Worm (Caenorhabditis elegans) whole organism, L4 larva: Measurements from ENCODE around the gene F28A10.5.

Experiments used
- D1046.2 ChIP-seq: fragments of 200-800 bp; sonication (Bioruptor generic); IDR thresholded peaks from 2 replicates; pipeline ENCODE4 v1.3.6; 2022; ENCODE audit warnings: missing genetic modification characterization, missing compliant biosample characterization
- F26F4.8 ChIP-seq: fragments of 200-800 bp; sonication (Bioruptor generic); conservative IDR thresholded peaks from 2 replicates; pipeline ENCODE4 v1.3.6; 2022; ENCODE audit warnings: missing genetic modification characterization, missing compliant biosample characterization
- F44E2.7 ChIP-seq: fragments of 200-800 bp; sonication (Bioruptor generic); IDR thresholded peaks from 2 replicates; pipeline ENCODE4 v2.1.2; 2022; ENCODE audit warnings: missing genetic modification characterization, missing compliant biosample characterization
- F49E8.2 ChIP-seq: sonication (generic microtip); optimal IDR thresholded peaks from 2 replicates; lab custom pipeline; 2016; ENCODE audit warnings: missing compliant biosample characterization, mild to moderate bottlenecking, missing genetic modification characterization, borderline replicate concordance
- R02D3.7 ChIP-seq: fragments of 150-350 bp; sonication (generic microtip); optimal IDR thresholded peaks from 3 replicates; lab custom pipeline; 2014; ENCODE audit warnings: missing biosample characterization, missing genetic modification characterization
- T26A8.4 ChIP-seq: fragments of 200-800 bp; sonication (Bioruptor generic); IDR thresholded peaks from 2 replicates; pipeline ENCODE4 v1.3.6; 2022; ENCODE audit warnings: missing genetic modification characterization, missing compliant biosample characterization
- aha-1 ChIP-seq: fragments of 150-350 bp; peaks from one replicate; lab custom pipeline; 2014; ENCODE audit warnings: missing biosample characterization, missing genetic modification characterization
- aly-2 ChIP-seq: sonication (generic microtip); optimal IDR thresholded peaks from 2 replicates; lab custom pipeline; 2018; ENCODE audit warnings: missing biosample characterization, missing genetic modification characterization
- ama-1 ChIP-seq: fragments of 150-350 bp; optimal IDR thresholded peaks from 2 replicates; lab custom pipeline; 2014; ENCODE audit warnings: inconsistent platforms, mixed read lengths
- arid-1 ChIP-seq: fragments of 200-800 bp; sonication (Bioruptor generic); conservative IDR thresholded peaks from 2 replicates; pipeline ENCODE4 v1.3.6; 2022; ENCODE audit warnings: missing genetic modification reagents, missing genetic modification characterization, missing compliant biosample characterization
- ceh-20 ChIP-seq: fragments of 200-800 bp; sonication (Bioruptor generic); IDR thresholded peaks from 2 replicates; pipeline ENCODE4 v1.3.6; 2022; ENCODE audit warnings: missing genetic modification reagents, missing genetic modification characterization, missing compliant biosample characterization
- ceh-28 ChIP-seq: fragments of 150-350 bp; optimal IDR thresholded peaks from 2 replicates; lab custom pipeline; 2014; ENCODE audit warnings: missing biosample characterization, missing genetic modification reagents, missing genetic modification characterization
- ceh-32 ChIP-seq: sonication (generic microtip); optimal IDR thresholded peaks from 2 replicates; lab custom pipeline; 2016; ENCODE audit warnings: mild to moderate bottlenecking, missing genetic modification characterization, missing compliant biosample characterization; ENCODE audit not compliant: poor library complexity
- ceh-44 ChIP-seq: fragments of 200-800 bp; sonication (Bioruptor generic); IDR thresholded peaks from 2 replicates; pipeline ENCODE4 v1.3.6; 2022; ENCODE audit warnings: missing genetic modification reagents, missing genetic modification characterization, missing compliant biosample characterization
- ceh-82 ChIP-seq: sonication (generic microtip); optimal IDR thresholded peaks from 2 replicates; lab custom pipeline; 2017; ENCODE audit warnings: missing biosample characterization, missing genetic modification characterization
- ces-1 ChIP-seq: fragments of 150-350 bp; sonication (generic microtip); optimal IDR thresholded peaks from 4 replicates; lab custom pipeline; 2014; ENCODE audit warnings: missing biosample characterization, missing genetic modification reagents, missing genetic modification characterization
- daf-16 ChIP-seq, 3 experiments: sonication (generic microtip); optimal IDR thresholded peaks; 2 replicates each; lab custom pipeline; 2016 to 2017; ENCODE audit warnings: missing genetic modification characterization in 3 of 3, missing genetic modification reagents in 3 of 3, mild to moderate bottlenecking in 2 of 3, missing compliant biosample characterization in 2 of 3, missing biosample characterization in 1 of 3, moderate library complexity in 1 of 3
- daf-8 ChIP-seq: fragments of 200-800 bp; sonication (Bioruptor generic); IDR thresholded peaks from 2 replicates; pipeline ENCODE4 v1.3.6; 2022; ENCODE audit warnings: missing genetic modification characterization, missing compliant biosample characterization
- dmd-8 ChIP-seq: fragments of 200-800 bp; sonication (Bioruptor generic); IDR thresholded peaks from 2 replicates; pipeline ENCODE4 v1.3.6; 2022; ENCODE audit warnings: missing genetic modification characterization, missing compliant biosample characterization
- dpl-1 ChIP-seq: fragments of 150-350 bp; optimal IDR thresholded peaks from 2 replicates; lab custom pipeline; 2014; ENCODE audit warnings: missing biosample characterization, missing genetic modification reagents, missing genetic modification characterization
- fkh-10 ChIP-seq: fragments of 150-350 bp; optimal IDR thresholded peaks from 2 replicates; lab custom pipeline; 2014; ENCODE audit warnings: missing biosample characterization, missing genetic modification reagents, missing genetic modification characterization
- hmg-1.1 ChIP-seq: fragments of 200-800 bp; sonication (Bioruptor generic); IDR thresholded peaks from 2 replicates; pipeline ENCODE4 v1.3.6; 2022; ENCODE audit warnings: missing genetic modification reagents, missing genetic modification characterization, missing compliant biosample characterization
- jun-1 ChIP-seq: fragments of 150-350 bp; optimal IDR thresholded peaks from 2 replicates; lab custom pipeline; 2014; ENCODE audit warnings: missing biosample characterization, missing genetic modification reagents, missing genetic modification characterization
- lim-7 ChIP-seq: fragments of 200-800 bp; sonication (Bioruptor generic); IDR thresholded peaks from 2 replicates; pipeline ENCODE4 v1.3.6; 2022; ENCODE audit warnings: missing genetic modification characterization, missing compliant biosample characterization
- lin-13 ChIP-seq: fragments of 150-350 bp; optimal IDR thresholded peaks from 2 replicates; lab custom pipeline; 2014; ENCODE audit warnings: missing biosample characterization, missing genetic modification reagents, missing genetic modification characterization
- lin-38 ChIP-seq: fragments of 200-800 bp; sonication (Bioruptor generic); IDR thresholded peaks from 2 replicates; pipeline ENCODE4 v1.3.6; 2022; ENCODE audit warnings: missing genetic modification reagents, missing genetic modification characterization, missing compliant biosample characterization
- lin-39 ChIP-seq: fragments of 150-350 bp; optimal IDR thresholded peaks from 2 replicates; lab custom pipeline; 2014; ENCODE audit warnings: missing biosample characterization, missing genetic modification reagents, missing genetic modification characterization
- lsy-2 ChIP-seq, 2 experiments: fragments of 150-350 bp in 1 of 2; sonication (generic microtip) in 1 of 2; optimal IDR thresholded peaks; 2 replicates each; lab custom pipeline; 2014 to 2017; ENCODE audit warnings: missing biosample characterization in 2 of 2, missing genetic modification characterization in 2 of 2
- mdl-1 ChIP-seq, 2 experiments: fragments of 150-350 bp in 1 of 2; sonication (generic microtip) in 1 of 2; optimal IDR thresholded peaks; 2 replicates each; lab custom pipeline; 2014 to 2017; ENCODE audit warnings: missing biosample characterization in 2 of 2, missing genetic modification characterization in 2 of 2
- mdt-29 ChIP-seq: fragments of 200-800 bp; sonication (Bioruptor generic); IDR thresholded peaks from 2 replicates; pipeline ENCODE4 v1.3.6; 2022; ENCODE audit warnings: missing genetic modification reagents, missing genetic modification characterization, missing compliant biosample characterization
- mep-1 ChIP-seq: fragments of 150-350 bp; sonication (generic microtip); optimal IDR thresholded peaks from 3 replicates; lab custom pipeline; 2014; ENCODE audit warnings: missing biosample characterization, missing genetic modification characterization
- mxl-2 ChIP-seq: fragments of 200-800 bp; sonication (Bioruptor generic); conservative IDR thresholded peaks from 2 replicates; pipeline ENCODE4 v1.3.6; 2022; ENCODE audit warnings: missing genetic modification reagents, missing genetic modification characterization, missing compliant biosample characterization
- mxl-3 ChIP-seq: fragments of 200-800 bp; sonication (Bioruptor generic); optimal IDR thresholded peaks from 2 replicates; lab custom pipeline; 2018; ENCODE audit warnings: mild to moderate bottlenecking, missing genetic modification characterization, missing compliant biosample characterization
- nhr-102 ChIP-seq: sonication (generic microtip); optimal IDR thresholded peaks from 2 replicates; lab custom pipeline; 2016; ENCODE audit warnings: mild to moderate bottlenecking, missing genetic modification characterization, moderate library complexity, missing compliant biosample characterization
- nhr-11 ChIP-seq: fragments of 150-350 bp; optimal IDR thresholded peaks from 2 replicates; lab custom pipeline; 2014; ENCODE audit warnings: missing biosample characterization, missing genetic modification characterization
- nhr-111 ChIP-seq: fragments of 200-800 bp; sonication (Bioruptor generic); optimal IDR thresholded peaks from 2 replicates; lab custom pipeline; 2018; ENCODE audit warnings: mild to moderate bottlenecking, missing genetic modification characterization, missing compliant biosample characterization
- nhr-237 ChIP-seq: sonication (generic microtip); optimal IDR thresholded peaks from 2 replicates; lab custom pipeline; 2017; ENCODE audit warnings: missing biosample characterization, missing genetic modification characterization
- nhr-28 ChIP-seq: fragments of 150-350 bp; optimal IDR thresholded peaks from 2 replicates; lab custom pipeline; 2014; ENCODE audit warnings: missing biosample characterization, missing genetic modification characterization
- nhr-6 ChIP-seq: fragments of 150-350 bp; optimal IDR thresholded peaks from 2 replicates; lab custom pipeline; 2014; ENCODE audit warnings: missing biosample characterization, missing genetic modification characterization
- nhr-77 ChIP-seq: fragments of 150-350 bp; optimal IDR thresholded peaks from 2 replicates; lab custom pipeline; 2014; ENCODE audit warnings: missing biosample characterization, missing genetic modification characterization
- pha-4 ChIP-seq, 2 experiments: fragments of 150-350 bp in 1 of 2; fragments of 200-800 bp in 1 of 2; sonication (Bioruptor generic) in 1 of 2; IDR thresholded peaks in 1 of 2; optimal IDR thresholded peaks in 1 of 2; 2 replicates each; pipeline versions ENCODE4 v1.3.6 to Lab custom; 2014 to 2022; ENCODE audit warnings: missing genetic modification characterization in 2 of 2, missing genetic modification reagents in 2 of 2, missing biosample characterization in 1 of 2, missing compliant biosample characterization in 1 of 2
- snpc-4 ChIP-seq: fragments of 150-350 bp; optimal IDR thresholded peaks from 2 replicates; lab custom pipeline; 2014; ENCODE audit warnings: missing biosample characterization, missing genetic modification characterization
- spr-1 ChIP-seq: sonication (generic microtip); optimal IDR thresholded peaks from 2 replicates; lab custom pipeline; 2016; ENCODE audit warnings: mild to moderate bottlenecking, missing genetic modification characterization, missing compliant biosample characterization
- tra-1 ChIP-seq: fragments of 200-800 bp; sonication (Bioruptor generic); IDR thresholded peaks from 2 replicates; pipeline ENCODE4 v1.3.6; 2022; ENCODE audit warnings: missing genetic modification reagents, missing genetic modification characterization, missing compliant biosample characterization
- unc-130 ChIP-seq: sonication (generic microtip); optimal IDR thresholded peaks from 2 replicates; lab custom pipeline; 2016; ENCODE audit warnings: missing genetic modification reagents, missing genetic modification characterization, missing compliant biosample characterization
- unc-62 ChIP-seq, 3 experiments: fragments of 150-350 bp in 1 of 3; sonication (generic microtip); optimal IDR thresholded peaks in 2 of 3; peaks in 1 of 3; 1 replicate in 1 of 3; 2 replicates in 2 of 3; lab custom pipeline; 2014 to 2017; ENCODE audit warnings: missing biosample characterization in 3 of 3, missing genetic modification characterization in 3 of 3, missing genetic modification reagents in 3 of 3, missing genotype in 1 of 3
- vab-7 ChIP-seq: fragments of 200-800 bp; sonication (Bioruptor generic); IDR thresholded peaks from 2 replicates; pipeline ENCODE4 v1.3.6; 2022; ENCODE audit warnings: missing genetic modification reagents, missing genetic modification characterization, missing compliant biosample characterization
- zag-1 ChIP-seq: fragments of 150-350 bp; optimal IDR thresholded peaks from 2 replicates; lab custom pipeline; 2014; ENCODE audit warnings: missing biosample characterization, missing genetic modification characterization
- zfp-2 ChIP-seq: sonication (generic microtip); optimal IDR thresholded peaks from 2 replicates; lab custom pipeline; 2016; ENCODE audit warnings: mild to moderate bottlenecking, missing genetic modification characterization, missing compliant biosample characterization
- zip-11 ChIP-seq: fragments of 200-800 bp; sonication (Bioruptor generic); IDR thresholded peaks from 2 replicates; pipeline ENCODE4 v1.3.6; 2022; ENCODE audit warnings: missing genetic modification characterization, missing compliant biosample characterization
- zip-2 ChIP-seq: fragments of 150-350 bp; optimal IDR thresholded peaks from 2 replicates; lab custom pipeline; 2014; ENCODE audit warnings: missing biosample characterization, missing genetic modification characterization
- ztf-11 ChIP-seq: fragments of 150-350 bp; optimal IDR thresholded peaks from 2 replicates; lab custom pipeline; 2014; ENCODE audit warnings: missing biosample characterization, missing genetic modification characterization

Gene F28A10.5

ce11 chrII:848519-848918 lies 1.9 kb downstream of the F28A10.5 start, which contains the start of the genes acdh-9 and F28A10.13 (continued):
- no peak for TF ChIP-seq zip-2 (tag; lab: Kevin White, UChicago)
- no peak for TF ChIP-seq ceh-82
- TF ChIP-seq T26A8.4 (GFP tag; lab: Robert Waterston, UW) = no peak; the same call in 1 of the 2 replicates
- no peak for TF ChIP-seq F44E2.7 (GFP tag; lab: Robert Waterston, UW)
- TF ChIP-seq fkh-10 (GFP tag; lab: Kevin White, UChicago) = no peak
- no peak for TF ChIP-seq tra-1 (GFP tag; lab: Robert Waterston, UW)
- no peak for TF ChIP-seq mxl-2 (GFP tag; lab: Robert Waterston, UW)
- peak; percentile 79 to 96 for TF ChIP-seq mdl-1 (tag; optimal IDR thresholded peaks at IDR 0.05; lab: Kevin White, UChicago)
- TF ChIP-seq daf-8 = no peak
- no peak for TF ChIP-seq nhr-237 (tag; lab: Kevin White, UChicago)
- TF ChIP-seq lin-38 (GFP tag; lab: Robert Waterston, UW) = peak; percentile 27; the same call in 1 of the 2 replicates
- peak; percentile 89 for TF ChIP-seq mxl-3
- TF ChIP-seq zag-1 (tag; lab: Kevin White, UChicago) = no peak
- no peak for TF ChIP-seq vab-7
- TF ChIP-seq nhr-6 (tag; lab: Kevin White, UChicago) = no peak
- no peak for TF ChIP-seq unc-130 (GFP tag; lab: Kevin White, UChicago)
- TF ChIP-seq lin-13 (GFP tag; lab: Kevin White, UChicago) = no peak
- no peak for TF ChIP-seq ceh-28 (tag; lab: Kevin White, UChicago)
- no peak for TF ChIP-seq nhr-102 (tag; lab: Kevin White, UChicago)
- no peak for TF ChIP-seq F49E8.2 (tag; lab: Kevin White, UChicago)
- TF ChIP-seq mep-1 (tag; lab: Kevin White, UChicago) = peak; percentile 84
- no peak for TF ChIP-seq snpc-4 (tag; lab: Kevin White, UChicago)
- no peak for TF ChIP-seq spr-1
- no peak for TF ChIP-seq nhr-111 (GFP tag; lab: Kevin White, UChicago)
- TF ChIP-seq nhr-77 (tag; lab: Kevin White, UChicago) = peak; percentile 36
- TF ChIP-seq ceh-20 (GFP tag; lab: Robert Waterston, UW) = 0 out of 2 replicates have a peak, but pooled peaks have one; percentile 15
- TF ChIP-seq ama-1 (lab: Kevin White, UChicago) = peak; percentile 46
- TF ChIP-seq jun-1 = no peak
- no peak for TF ChIP-seq aly-2 (tag; lab: Kevin White, UChicago)
- no peak for TF ChIP-seq unc-62 (GFP tag; optimal IDR thresholded peaks at IDR 0.05 in 1 of 2; lab: Kevin White, UChicago)
- TF ChIP-seq unc-62 (tag; optimal IDR thresholded peaks at IDR 0.05; lab: Kevin White, UChicago) = no peak
- no peak for TF ChIP-seq ztf-11
- no peak for TF ChIP-seq D1046.2
- TF ChIP-seq hmg-1.1 (GFP tag; lab: Robert Waterston, UW) = peak; percentile 52; the same call in 1 of the 2 replicates
- peak in 1 of 2 experiments; percentile 58 for TF ChIP-seq lsy-2 (tag; optimal IDR thresholded peaks at IDR 0.05; lab: Kevin White, UChicago)
- TF ChIP-seq ceh-44 (GFP tag; lab: Robert Waterston, UW) = no peak
- TF ChIP-seq nhr-28 (tag; lab: Kevin White, UChicago) = peak; percentile 83
- TF ChIP-seq zfp-2 (tag; lab: Kevin White, UChicago) = no peak
- no peak for TF ChIP-seq F26F4.8 (GFP tag; lab: Robert Waterston, UW)
- TF ChIP-seq mdt-29 (GFP tag; lab: Robert Waterston, UW) = no peak
- no peak for TF ChIP-seq dmd-8 (GFP tag; lab: Robert Waterston, UW)
- no peak for TF ChIP-seq lin-39 (tag; lab: Kevin White, UChicago)
- no peak for TF ChIP-seq R02D3.7
- TF ChIP-seq dpl-1 = peak; percentile 2
- no peak for TF ChIP-seq lim-7
- TF ChIP-seq ces-1 (GFP tag; lab: Kevin White, UChicago) = no peak
- TF ChIP-seq nhr-11 (tag; lab: Kevin White, UChicago) = peak; percentile 51
- no peak for TF ChIP-seq arid-1
- TF ChIP-seq zip-11 = no peak
- TF ChIP-seq aha-1 (tag; lab: Kevin White, UChicago) = peak; percentile 98
- no peak for TF ChIP-seq pha-4 (GFP tag; IDR thresholded peaks at IDR 0.05; lab: Robert Waterston, UW)
- peak; percentile 57 for TF ChIP-seq pha-4 (tag; optimal IDR thresholded peaks at IDR 0.05; lab: Kevin White, UChicago)
- TF ChIP-seq daf-16 (GFP tag; optimal IDR thresholded peaks at IDR 0.05; lab: Kevin White, UChicago) = no peak
- peak; percentile 73 for TF ChIP-seq daf-16 (tag; optimal IDR thresholded peaks at IDR 0.05; lab: Kevin White, UChicago)
- no peak for TF ChIP-seq ceh-32 (tag; lab: Kevin White, UChicago)
